Worm (Caenorhabditis elegans) whole organism, L4 larva: Measurements from ENCODE around the gene Y68A4B.3.

ENCODE experiments used
- ceh-44 ChIP-seq: fragments of 200-800 bp; sonication (Bioruptor generic); IDR thresholded peaks from 2 replicates; pipeline ENCODE4 v1.3.6; 2022; ENCODE audit warnings: missing genetic modification reagents, missing genetic modification characterization, missing compliant biosample characterization
- lsy-2 ChIP-seq, 2 experiments: fragments of 150-350 bp in 1 of 2; sonication (generic microtip) in 1 of 2; optimal IDR thresholded peaks; 2 replicates each; lab custom pipeline; 2014 to 2017; ENCODE audit warnings: missing biosample characterization in 2 of 2, missing genetic modification characterization in 2 of 2
- zag-1 ChIP-seq: fragments of 150-350 bp; optimal IDR thresholded peaks from 2 replicates; lab custom pipeline; 2014; ENCODE audit warnings: missing biosample characterization, missing genetic modification characterization

- no peak for TF ChIP-seq zag-1 (tag; lab: Kevin White, UChicago)
- TF ChIP-seq ceh-44: no peak
- no peak for TF ChIP-seq lsy-2 (tag; optimal IDR thresholded peaks at IDR 0.05; lab: Kevin White, UChicago)
Observed at ce11 chrV:17255454-17255853, 13.0 kb upstream of the Y68A4B.3 start, which contains the start of gene srh-115.
